Fruit fly (Drosophila melanogaster) whole organism, embryonic: ENCODE measurements around the gene Prtl99C.

Source experiments
- ATbp ChIP-seq: fragments of 200-800 bp; sonication (Bioruptor generic); optimal IDR thresholded peaks from 2 replicates; lab custom pipeline; 2017; ENCODE audit warnings: missing biosample characterization, mild to moderate bottlenecking, missing genetic modification characterization, missing genetic modification reagents
- Atf6 ChIP-seq: fragments of 200-800 bp; sonication (Bioruptor generic); IDR thresholded peaks from 2 replicates; pipeline ENCODE4 v1.3.6; 2022; ENCODE audit warnings: missing biosample characterization, missing genetic modification characterization
- BEAF-32 ChIP-seq: fragments of 200-800 bp; sonication (Bioruptor generic); optimal IDR thresholded peaks from 3 replicates; lab custom pipeline; 2017; ENCODE audit warnings: missing biosample characterization, missing genetic modification characterization, mild to moderate bottlenecking, moderate library complexity, missing genetic modification reagents
- BtbVII ChIP-seq: fragments of 200-800 bp; sonication (Bioruptor generic); optimal IDR thresholded peaks from 3 replicates; lab custom pipeline; 2017; ENCODE audit warnings: missing biosample characterization, mild to moderate bottlenecking, missing genetic modification characterization
- CG13123 ChIP-seq: fragments of 200-800 bp; sonication (Bioruptor generic); optimal IDR thresholded peaks from 2 replicates; lab custom pipeline; 2016; ENCODE audit warnings: missing biosample characterization, missing genetic modification characterization
- CG13296 ChIP-seq: fragments of 200-800 bp; sonication (Bioruptor generic); optimal IDR thresholded peaks from 3 replicates; lab custom pipeline; 2018; ENCODE audit warnings: missing biosample characterization, mild to moderate bottlenecking, missing genetic modification characterization
- CG13894 ChIP-seq: fragments of 200-800 bp; sonication (Bioruptor generic); optimal IDR thresholded peaks from 3 replicates; lab custom pipeline; 2018; ENCODE audit warnings: missing biosample characterization, mild to moderate bottlenecking, missing genetic modification characterization, moderate library complexity
- CG14014 ChIP-seq: fragments of 200-800 bp; sonication (Bioruptor generic); IDR thresholded peaks from 2 replicates; pipeline ENCODE4 v1.3.6; 2022; ENCODE audit warnings: missing biosample characterization, missing genetic modification characterization
- CG1529 ChIP-seq: fragments of 200-800 bp; sonication (Bioruptor generic); optimal IDR thresholded peaks from 3 replicates; lab custom pipeline; 2018; ENCODE audit warnings: missing biosample characterization, missing genetic modification characterization
- CG1602 ChIP-seq: fragments of 200-800 bp; sonication (Bioruptor generic); optimal IDR thresholded peaks from 3 replicates; lab custom pipeline; 2016; ENCODE audit warnings: missing biosample characterization, missing genetic modification characterization
- CG17361 ChIP-seq: fragments of 200-800 bp; sonication (Bioruptor generic); IDR thresholded peaks from 3 replicates; pipeline ENCODE4 v1.3.6; 2022; ENCODE audit warnings: missing biosample characterization, missing genetic modification characterization
- CG2116 ChIP-seq: fragments of 200-800 bp; sonication (Bioruptor generic); optimal IDR thresholded peaks from 3 replicates; lab custom pipeline; 2018; ENCODE audit warnings: missing biosample characterization, mild to moderate bottlenecking, missing genetic modification characterization
- CG2712 ChIP-seq: fragments of 200-800 bp; optimal IDR thresholded peaks from 3 replicates; lab custom pipeline; 2019; ENCODE audit warnings: missing biosample characterization, mild to moderate bottlenecking, missing genetic modification characterization, moderate library complexity
- CG32772 ChIP-seq: fragments of 200-800 bp; sonication (Bioruptor generic); IDR thresholded peaks from 2 replicates; pipeline ENCODE4 v1.3.6; 2022; ENCODE audit warnings: missing biosample characterization, missing genetic modification characterization
- CG34376 ChIP-seq: fragments of 200-800 bp; sonication (Bioruptor generic); optimal IDR thresholded peaks from 2 replicates; lab custom pipeline; 2018; ENCODE audit warnings: missing biosample characterization, mild to moderate bottlenecking, missing genetic modification characterization
- CG3726 ChIP-seq: fragments of 200-800 bp; sonication (Bioruptor generic); IDR thresholded peaks from 3 replicates; pipeline ENCODE4, ENCODE4 v1.3.6; 2022; ENCODE audit warnings: missing biosample characterization, missing genetic modification characterization
- CG7928 ChIP-seq: fragments of 200-800 bp; sonication (Bioruptor generic); optimal IDR thresholded peaks from 2 replicates; lab custom pipeline; 2017; ENCODE audit warnings: missing biosample characterization, mild to moderate bottlenecking, missing genetic modification characterization
- CG7963 ChIP-seq: fragments of 200-800 bp; sonication (Bioruptor generic); IDR thresholded peaks from 3 replicates; pipeline ENCODE4 v1.3.6; 2022; ENCODE audit warnings: missing biosample characterization, missing genetic modification characterization; ENCODE audit not compliant: partially characterized antibody
- CG8388 ChIP-seq: fragments of 200-800 bp; sonication (Bioruptor generic); optimal IDR thresholded peaks from 2 replicates; lab custom pipeline; 2019; ENCODE audit warnings: missing biosample characterization, mild to moderate bottlenecking, missing genetic modification characterization, moderate library complexity
- CG8924 ChIP-seq: fragments of 200-800 bp; optimal IDR thresholded peaks from 3 replicates; lab custom pipeline; 2019; ENCODE audit warnings: missing biosample characterization, mild to moderate bottlenecking, missing genetic modification characterization, moderate library complexity
- Hsf ChIP-seq: fragments of 200-800 bp; sonication (Bioruptor generic); optimal IDR thresholded peaks from 3 replicates; lab custom pipeline; 2016; ENCODE audit warnings: missing biosample characterization, missing genetic modification characterization
- MBD-R2 ChIP-seq: fragments of 200-800 bp; sonication (Bioruptor generic); IDR thresholded peaks from 2 replicates; pipeline ENCODE4 v1.3.6; 2022; ENCODE audit warnings: missing biosample characterization, missing genetic modification characterization
- Myb ChIP-seq: fragments of 200-800 bp; sonication (Bioruptor generic); optimal IDR thresholded peaks from 2 replicates; lab custom pipeline; 2016; ENCODE audit warnings: missing biosample characterization, missing genetic modification characterization
- NK7.1 ChIP-seq: fragments of 200-800 bp; sonication (Bioruptor generic); optimal IDR thresholded peaks from 3 replicates; lab custom pipeline; 2016; ENCODE audit warnings: missing biosample characterization, missing genetic modification characterization
- Sin3A ChIP-seq: fragments of >200 bp; optimal IDR thresholded peaks from 2 replicates; lab custom pipeline; 2018
- abd-A ChIP-seq: fragments of 200-800 bp; sonication (Bioruptor generic); optimal IDR thresholded peaks from 3 replicates; lab custom pipeline; 2019; ENCODE audit warnings: missing biosample characterization, mild to moderate bottlenecking, missing genetic modification characterization, moderate library complexity
- aop ChIP-seq: fragments of 200-800 bp; sonication (Bioruptor generic); IDR thresholded peaks from 2 replicates; pipeline ENCODE4 v1.3.6; 2022; ENCODE audit warnings: missing biosample characterization, missing genetic modification characterization
- ase ChIP-seq: fragments of 200-800 bp; sonication (Bioruptor generic); IDR thresholded peaks from 3 replicates; pipeline ENCODE4 v1.3.6; 2022; ENCODE audit warnings: missing biosample characterization, missing genetic modification characterization
- cas ChIP-seq: fragments of 200-800 bp; sonication (Bioruptor generic); IDR thresholded peaks from 2 replicates; pipeline ENCODE4 v1.3.6; 2022; ENCODE audit warnings: missing biosample characterization, missing genetic modification characterization
- caup ChIP-seq: fragments of 200-800 bp; sonication (Bioruptor generic); optimal IDR thresholded peaks from 3 replicates; lab custom pipeline; 2017; ENCODE audit warnings: missing biosample characterization, mild to moderate bottlenecking, missing genetic modification characterization, moderate library complexity; ENCODE audit not compliant: severe bottlenecking
- chinmo ChIP-seq: fragments of 200-800 bp; sonication (Bioruptor generic); IDR thresholded peaks from 4 replicates; pipeline ENCODE4 v1.3.6; 2022; ENCODE audit warnings: missing biosample characterization, missing genetic modification characterization; ENCODE audit not compliant: partially characterized antibody
- chn ChIP-seq: fragments of 200-800 bp; sonication (Bioruptor generic); optimal IDR thresholded peaks from 2 replicates; lab custom pipeline; 2016; ENCODE audit warnings: missing biosample characterization, missing genetic modification characterization
- croc ChIP-seq: fragments of 200-800 bp; sonication (Bioruptor generic); conservative IDR thresholded peaks from 3 replicates; pipeline ENCODE4 v1.3.6; 2022; ENCODE audit warnings: missing biosample characterization, missing genetic modification characterization
- da ChIP-seq: fragments of 200-800 bp; sonication (Bioruptor generic); optimal IDR thresholded peaks from 2 replicates; lab custom pipeline; 2016; ENCODE audit warnings: missing biosample characterization, missing genetic modification characterization
- dan ChIP-seq: fragments of 200-800 bp; sonication (Bioruptor generic); IDR thresholded peaks from 2 replicates; pipeline ENCODE4 v1.3.6; 2022; ENCODE audit warnings: missing biosample characterization, missing genetic modification characterization
- disco-r ChIP-seq: fragments of 200-800 bp; sonication (Bioruptor generic); optimal IDR thresholded peaks from 2 replicates; lab custom pipeline; 2016; ENCODE audit warnings: missing biosample characterization, missing genetic modification characterization
- dmrt99B ChIP-seq: fragments of 200-800 bp; sonication (Bioruptor generic); optimal IDR thresholded peaks from 2 replicates; lab custom pipeline; 2018; ENCODE audit warnings: missing biosample characterization, mild to moderate bottlenecking, missing genetic modification characterization, moderate library complexity
- emc ChIP-seq: fragments of 200-800 bp; sonication (Bioruptor generic); optimal IDR thresholded peaks from 2 replicates; lab custom pipeline; 2016; ENCODE audit warnings: missing biosample characterization, missing genetic modification characterization
- fd102C ChIP-seq: fragments of 200-800 bp; sonication (Bioruptor generic); optimal IDR thresholded peaks from 2 replicates; lab custom pipeline; 2018; ENCODE audit warnings: missing biosample characterization, mild to moderate bottlenecking, missing genetic modification characterization, moderate library complexity
- fd64A ChIP-seq: fragments of 200-800 bp; sonication (Bioruptor generic); optimal IDR thresholded peaks from 3 replicates; lab custom pipeline; 2018; ENCODE audit warnings: missing biosample characterization, mild to moderate bottlenecking, missing genetic modification characterization
- ftz-f1 ChIP-seq: fragments of 200-800 bp; sonication (Bioruptor generic); optimal IDR thresholded peaks from 2 replicates; lab custom pipeline; 2016; ENCODE audit warnings: missing biosample characterization, missing genetic modification characterization
- gro ChIP-seq: fragments of 200-800 bp; sonication (Bioruptor generic); optimal IDR thresholded peaks from 2 replicates; lab custom pipeline; 2016; ENCODE audit warnings: missing biosample characterization, missing genetic modification characterization
- nau ChIP-seq: fragments of 200-800 bp; sonication (Bioruptor generic); optimal IDR thresholded peaks from 3 replicates; lab custom pipeline; 2017; ENCODE audit warnings: missing biosample characterization, mild to moderate bottlenecking, missing genetic modification characterization, missing genetic modification reagents
- nerfin-1 ChIP-seq: fragments of 200-800 bp; sonication (Bioruptor generic); optimal IDR thresholded peaks from 3 replicates; lab custom pipeline; 2019; ENCODE audit warnings: missing biosample characterization, mild to moderate bottlenecking, missing genetic modification characterization, moderate library complexity
- peb ChIP-seq: fragments of 200-800 bp; sonication (Bioruptor generic); IDR thresholded peaks from 2 replicates; pipeline ENCODE4 v1.3.6; 2022; ENCODE audit warnings: missing biosample characterization, missing genetic modification characterization
- prd ChIP-seq, 3 experiments: fragments of >200 bp in 2 of 3; fragments of 200-800 bp in 1 of 3; sonication (Bioruptor generic) in 1 of 3; optimal IDR thresholded peaks in 2 of 3; IDR thresholded peaks in 1 of 3; 2 replicates in 2 of 3; 3 replicates in 1 of 3; pipeline versions ENCODE4 v1.3.6 to Lab custom; 2017 to 2022; ENCODE audit warnings: missing biosample characterization in 1 of 3, missing genetic modification characterization in 1 of 3
- pzg ChIP-seq: fragments of 200-800 bp; sonication (Bioruptor generic); optimal IDR thresholded peaks from 3 replicates; lab custom pipeline; 2018; ENCODE audit warnings: missing biosample characterization, mild to moderate bottlenecking, missing genetic modification characterization, moderate library complexity
- row ChIP-seq: fragments of 200-800 bp; sonication (Bioruptor generic); IDR thresholded peaks from 3 replicates; pipeline ENCODE4 v1.3.6; 2022; ENCODE audit warnings: missing biosample characterization, missing genetic modification characterization
- schlank ChIP-seq: fragments of 200-800 bp; sonication (Bioruptor generic); optimal IDR thresholded peaks from 2 replicates; lab custom pipeline; 2018; ENCODE audit warnings: missing biosample characterization, mild to moderate bottlenecking, missing genetic modification characterization
- tin ChIP-seq: fragments of 200-800 bp; sonication (Bioruptor generic); optimal IDR thresholded peaks from 3 replicates; lab custom pipeline; 2016; ENCODE audit warnings: missing biosample characterization, missing genetic modification characterization
- vvl ChIP-seq: fragments of 200-800 bp; sonication (Bioruptor generic); IDR thresholded peaks from 2 replicates; pipeline ENCODE4 v1.3.6; 2022; ENCODE audit warnings: missing biosample characterization, missing genetic modification characterization

Prtl99C gene

DNA sequence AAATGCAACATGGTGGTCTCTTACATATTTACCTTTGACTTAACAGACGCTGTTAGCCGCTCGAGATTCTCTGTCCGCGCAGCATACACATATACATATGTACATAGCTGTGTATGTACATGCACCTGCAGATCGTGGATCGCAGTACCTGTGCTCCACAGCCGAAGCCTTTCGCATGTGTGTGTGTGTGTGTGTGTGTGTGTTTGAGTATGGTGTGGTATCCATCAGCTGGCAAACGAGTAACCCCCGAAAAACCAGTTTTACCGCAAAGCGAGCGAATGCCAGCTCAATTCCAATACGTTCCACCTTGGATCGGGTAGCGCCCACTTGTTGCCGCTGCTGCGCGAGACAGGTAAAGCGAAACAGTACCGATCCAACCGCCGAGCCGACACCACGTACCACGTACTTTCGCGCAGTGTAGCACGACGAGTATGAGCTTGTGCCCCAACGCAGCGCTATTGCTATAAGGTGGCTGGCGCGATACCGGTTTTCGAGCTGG, 5.6 kb downstream of the Prtl99C start, which contains the start of gene Cad99C (continued):
- TF ChIP-seq NK7.1 (GFP tag; lab: Kevin White, UChicago) (no peak), chinmo (GFP tag; lab: Robert Waterston, UW) (peak; percentile 98), CG13296 (no peak), disco-r (GFP tag; lab: Kevin White, UChicago) (no peak), BEAF-32 (GFP tag; lab: Kevin White, UChicago) (no peak), ATbp (GFP tag; lab: Kevin White, UChicago) (no peak), CG14014 (GFP tag; lab: Robert Waterston, UW) (no peak), gro (GFP tag; lab: Kevin White, UChicago) (no peak), MBD-R2 (GFP tag; lab: Robert Waterston, UW) (peak; percentile 22; the same call in 1 of the 2 replicates), dan (GFP tag; lab: Robert Waterston, UW) (no peak), pzg (GFP tag; lab: Kevin White, UChicago) (no peak), BtbVII (GFP tag; lab: Kevin White, UChicago) (no peak), Myb (no peak), CG3726 (GFP tag; lab: Robert Waterston, UW) (no peak), CG1529 (GFP tag; lab: Kevin White, UChicago) (no peak), chn (GFP tag; lab: Kevin White, UChicago) (peak; percentile 31), vvl (GFP tag; lab: Robert Waterston, UW) (peak; percentile 66), dmrt99B (tag; lab: Kevin White, UChicago) (no peak), emc (no peak), CG7963 (0 out of 3 replicates have a peak, but pooled peaks have one; percentile 17), tin (GFP tag; lab: Kevin White, UChicago) (no peak), da (GFP tag; lab: Kevin White, UChicago) (no peak), schlank (tag; lab: Kevin White, UChicago) (no peak), cas (GFP tag; lab: Robert Waterston, UW) (no peak), caup (GFP tag; lab: Kevin White, UChicago) (peak; percentile 27), Hsf (no peak), nerfin-1 (tag; lab: Kevin White, UChicago) (no peak), prd (optimal IDR thresholded peaks at IDR 0.05; lab: Kevin White, UChicago) (no peak), prd (GFP tag; IDR thresholded peaks at IDR 0.05; lab: Robert Waterston, UW) (no peak), peb (GFP tag; lab: Robert Waterston, UW) (no peak), fd102C (GFP tag; lab: Kevin White, UChicago) (no peak), CG8924 (tag; lab: Kevin White, UChicago) (no peak), Sin3A (lab: Kevin White, UChicago) (no peak), abd-A (tag; lab: Kevin White, UChicago) (no peak), croc (GFP tag; lab: Robert Waterston, UW) (no peak), CG7928 (GFP tag; lab: Kevin White, UChicago) (no peak), row (GFP tag; lab: Robert Waterston, UW) (0 out of 3 replicates have a peak, but pooled peaks have one; percentile 8), Atf6 (GFP tag; lab: Robert Waterston, UW) (0 out of 2 replicates have a peak, but pooled peaks have one; percentile 29), ftz-f1 (GFP tag; lab: Kevin White, UChicago) (peak; percentile 53), CG17361 (GFP tag; lab: Robert Waterston, UW) (no peak), fd64A (GFP tag; lab: Kevin White, UChicago) (no peak), CG2116 (GFP tag; lab: Kevin White, UChicago) (no peak), CG1602 (GFP tag; lab: Kevin White, UChicago) (no peak), nau (GFP tag; lab: Kevin White, UChicago) (no peak), aop (GFP tag; lab: Robert Waterston, UW) (no peak), CG8388 (GFP tag; lab: Kevin White, UChicago) (no peak), CG13894 (tag; lab: Kevin White, UChicago) (peak; percentile 69), ase (GFP tag; lab: Robert Waterston, UW) (no peak), CG2712 (tag; lab: Kevin White, UChicago) (no peak), CG13123 (GFP tag; lab: Kevin White, UChicago) (no peak), CG34376 (GFP tag; lab: Kevin White, UChicago) (no peak), CG32772 (GFP tag; lab: Robert Waterston, UW) (no peak)
